Fruit fly (Drosophila melanogaster) Kc167 (cell line): Measurements from ENCODE around the gene CG31676.

Source experiments
- Sin3A ChIP-seq: fragments of >200 bp; optimal IDR thresholded peaks from 2 replicates; lab custom pipeline; 2018; ENCODE audit warnings: missing external identifiers
- h ChIP-seq: fragments of >200 bp; optimal IDR thresholded peaks from 3 replicates; lab custom pipeline; 2018; ENCODE audit warnings: missing external identifiers
- insv ChIP-seq: fragments of >200 bp; optimal IDR thresholded peaks from 3 replicates; lab custom pipeline; 2018; ENCODE audit warnings: missing external identifiers
- psq ChIP-seq: fragments of >200 bp; optimal IDR thresholded peaks from 2 replicates; lab custom pipeline; 2017; ENCODE audit warnings: missing external identifiers

- TF ChIP-seq psq (lab: Kevin White, UChicago), result no peak
- no peak for TF ChIP-seq Sin3A (lab: Kevin White, UChicago)
- no peak for TF ChIP-seq insv (lab: Kevin White, UChicago)
- no peak for TF ChIP-seq h (lab: Kevin White, UChicago)
Measured at dm6 chr2L:20891188-20891587, 50.6 kb downstream of the CG31676 start.
